Worm (Caenorhabditis elegans) whole organism, L3 larva: ENCODE data around the gene F53F1.4.
"Not testable (repeated sequence)": the region's sequence is repeated elsewhere in the genome, so short reads cannot be mapped to it uniquely, and the experiment has no call there.

Experiments
- R02D3.7 ChIP-seq: fragments of 150-350 bp; optimal IDR thresholded peaks from 2 replicates; lab custom pipeline; 2014; ENCODE audit warnings: missing biosample characterization, missing genetic modification characterization
- ZK546.5 ChIP-seq: sonication (generic microtip); optimal IDR thresholded peaks from 2 replicates; lab custom pipeline; 2017; ENCODE audit warnings: missing biosample characterization, missing genetic modification characterization
- aly-2 ChIP-seq: fragments of 150-350 bp; optimal IDR thresholded peaks from 2 replicates; lab custom pipeline; 2014; ENCODE audit warnings: missing biosample characterization, missing genetic modification characterization
- ceh-16 ChIP-seq: sonication (generic microtip); optimal IDR thresholded peaks from 2 replicates; lab custom pipeline; 2017; ENCODE audit warnings: missing biosample characterization, missing genetic modification characterization
- ceh-28 ChIP-seq: fragments of 150-350 bp; optimal IDR thresholded peaks from 2 replicates; lab custom pipeline; 2014; ENCODE audit warnings: missing biosample characterization, missing genetic modification reagents, missing genetic modification characterization
- elt-1 ChIP-seq: fragments of 150-350 bp; optimal IDR thresholded peaks from 2 replicates; lab custom pipeline; 2014; ENCODE audit warnings: missing biosample characterization, missing genetic modification characterization
- elt-3 ChIP-seq, 3 experiments: fragments of 150-350 bp in 1 of 3; sonication (generic microtip) in 2 of 3; optimal IDR thresholded peaks; 2 replicates in 2 of 3; 4 replicates in 1 of 3; lab custom pipeline; 2014 to 2017; ENCODE audit warnings: missing biosample characterization in 3 of 3, missing genetic modification characterization in 3 of 3
- fkh-2 ChIP-seq: fragments of 150-350 bp; optimal IDR thresholded peaks from 2 replicates; lab custom pipeline; 2014; ENCODE audit warnings: missing biosample characterization, missing genetic modification reagents, missing genetic modification characterization
- hmg-11 ChIP-seq: sonication (generic microtip); optimal IDR thresholded peaks from 2 replicates; lab custom pipeline; 2016; ENCODE audit warnings: missing genetic modification characterization, missing compliant biosample characterization
- jun-1 ChIP-seq: fragments of 150-350 bp; optimal IDR thresholded peaks from 2 replicates; lab custom pipeline; 2014; ENCODE audit warnings: missing biosample characterization, missing genetic modification reagents, missing genetic modification characterization
- lin-15B ChIP-seq: fragments of 150-350 bp; optimal IDR thresholded peaks from 2 replicates; lab custom pipeline; 2014; ENCODE audit warnings: missing biosample characterization, missing genetic modification characterization
- mdl-1 ChIP-seq: fragments of 150-350 bp; optimal IDR thresholded peaks from 2 replicates; lab custom pipeline; 2014; ENCODE audit warnings: missing biosample characterization, missing genetic modification characterization
- mml-1 ChIP-seq: fragments of 150-350 bp; sonication (generic microtip); optimal IDR thresholded peaks from 3 replicates; lab custom pipeline; 2014; ENCODE audit warnings: missing biosample characterization, missing genetic modification characterization
- nfya-1 ChIP-seq: sonication (generic microtip); optimal IDR thresholded peaks from 2 replicates; lab custom pipeline; 2017; ENCODE audit warnings: missing genetic modification characterization, mild to moderate bottlenecking, missing compliant biosample characterization, antibody characterized with exemption, moderate library complexity; ENCODE audit not compliant: insufficient read depth
- nhr-11 ChIP-seq: fragments of 150-350 bp; optimal IDR thresholded peaks from 2 replicates; lab custom pipeline; 2014; ENCODE audit warnings: missing biosample characterization, missing genetic modification characterization
- nhr-12 ChIP-seq: fragments of 150-350 bp; optimal IDR thresholded peaks from 2 replicates; lab custom pipeline; 2014; ENCODE audit warnings: missing biosample characterization, missing genetic modification characterization
- nhr-23 ChIP-seq: fragments of 150-350 bp; optimal IDR thresholded peaks from 2 replicates; lab custom pipeline; 2014; ENCODE audit warnings: missing biosample characterization, missing genetic modification reagents, missing genetic modification characterization
- nhr-237 ChIP-seq: fragments of 150-350 bp; optimal IDR thresholded peaks from 2 replicates; lab custom pipeline; 2014; ENCODE audit warnings: missing biosample characterization, missing genetic modification characterization
- nhr-25 ChIP-seq: sonication (generic microtip); optimal IDR thresholded peaks from 2 replicates; lab custom pipeline; 2017; ENCODE audit warnings: missing biosample characterization, missing genetic modification characterization
- nhr-43 ChIP-seq: sonication (generic microtip); optimal IDR thresholded peaks from 2 replicates; lab custom pipeline; 2016; ENCODE audit warnings: mild to moderate bottlenecking, missing genetic modification characterization, missing compliant biosample characterization; ENCODE audit not compliant: poor library complexity, severe bottlenecking
- nhr-76 ChIP-seq: fragments of 150-350 bp; sonication (generic microtip); optimal IDR thresholded peaks from 5 replicates; lab custom pipeline; 2014; ENCODE audit warnings: missing biosample characterization, missing genetic modification characterization
- nhr-77 ChIP-seq: fragments of 150-350 bp; optimal IDR thresholded peaks from 2 replicates; lab custom pipeline; 2014; ENCODE audit warnings: missing biosample characterization, missing genetic modification characterization
- pqm-1 ChIP-seq: fragments of 150-350 bp; optimal IDR thresholded peaks from 2 replicates; lab custom pipeline; 2017; ENCODE audit warnings: missing biosample characterization, missing genetic modification characterization, inconsistent platforms
- sea-2 ChIP-seq: fragments of 150-350 bp; sonication (generic microtip); optimal IDR thresholded peaks from 4 replicates; lab custom pipeline; 2014; ENCODE audit warnings: missing biosample characterization, missing genetic modification reagents, missing genetic modification characterization
- snpc-4 ChIP-seq: fragments of 150-350 bp; optimal IDR thresholded peaks from 2 replicates; lab custom pipeline; 2014; ENCODE audit warnings: missing biosample characterization, missing genetic modification characterization
- tbx-2 ChIP-seq: sonication (generic microtip); optimal IDR thresholded peaks from 2 replicates; lab custom pipeline; 2016; ENCODE audit warnings: mild to moderate bottlenecking, missing genetic modification characterization, missing compliant biosample characterization
- unc-39 ChIP-seq: sonication (generic microtip); optimal IDR thresholded peaks from 4 replicates; lab custom pipeline; 2017; ENCODE audit warnings: missing biosample characterization, missing genetic modification characterization
- zag-1 ChIP-seq: fragments of 150-350 bp; optimal IDR thresholded peaks from 2 replicates; lab custom pipeline; 2014; ENCODE audit warnings: missing biosample characterization, missing genetic modification characterization

The F53F1.4 gene

ce11 chrV:13426764-13427163 is 15.9 kb downstream of the F53F1.4 start, which contains the start of gene srd-18:
Gene srd-18, minus strand, starts transcription at chrV:13426864.
- TF ChIP-seq nhr-77 (tag; lab: Kevin White, UChicago): no peak
- TF ChIP-seq zag-1 (tag; lab: Kevin White, UChicago): no peak
- TF ChIP-seq nhr-12: no peak
- TF ChIP-seq nhr-23 (tag; lab: Kevin White, UChicago): no peak
- TF ChIP-seq jun-1 (tag; lab: Kevin White, UChicago): no peak
- TF ChIP-seq mml-1 (tag; lab: Kevin White, UChicago): no peak
- no peak for TF ChIP-seq lin-15B
- no peak for TF ChIP-seq nhr-25 (tag; lab: Kevin White, UChicago)
- TF ChIP-seq mdl-1: no peak
- no peak for TF ChIP-seq fkh-2 (tag; lab: Kevin White, UChicago)

- TF ChIP-seq ZK546.5 (tag; lab: Kevin White, UChicago): no peak
Observed at ce11 chrV:13427378-13427777, 16.5 kb downstream of the F53F1.4 start.

- TF ChIP-seq snpc-4 (tag; lab: Kevin White, UChicago) (no peak), lin-15B (no peak), hmg-11 (no peak), fkh-2 (tag; lab: Kevin White, UChicago) (no peak), nhr-11 (tag; lab: Kevin White, UChicago) (no peak)
- TF ChIP-seq, all 47 proteins: peak for 0
Observed at ce11 chrV:13428660-13429059, 17.8 kb downstream of the F53F1.4 start, which contains the start of gene srd-19. Gene srd-19, minus strand, starts transcription at chrV:13428760.

ce11 chrV:13432364-13432763 is 21.5 kb downstream of the F53F1.4 start, which contains the start of gene srd-17:
Gene srd-17, minus strand, starts transcription at chrV:13432714.
- no peak for TF ChIP-seq R02D3.7 (tag; lab: Kevin White, UChicago)
- TF ChIP-seq nhr-237: no peak
- TF ChIP-seq nhr-43 (tag; lab: Kevin White, UChicago): no peak
- no peak for TF ChIP-seq ceh-16 (tag; lab: Kevin White, UChicago)

ce11 chrV:13437473-13438074 is 26.7 kb downstream of the F53F1.4 start, which contains the start of gene mes-4:
Gene mes-4, minus strand, starts transcription at chrV:13437545.
- TF ChIP-seq nfya-1: peak; percentile 91
- peak; percentile 38 for TF ChIP-seq lin-15B
- TF ChIP-seq sea-2 (GFP tag; lab: Kevin White, UChicago): no peak

ce11 chrV:13441661-13442060 is 30.8 kb downstream of the F53F1.4 start, which contains the start of gene col-162:
Gene col-162, plus strand, starts transcription at chrV:13441961.
- no peak for TF ChIP-seq tbx-2 (tag; lab: Kevin White, UChicago)
- no peak for TF ChIP-seq fkh-2 (tag; lab: Kevin White, UChicago)
- TF ChIP-seq, all 47 proteins: peak for 0

- TF ChIP-seq elt-1 (tag; lab: Kevin White, UChicago) (no peak), nhr-77 (tag; lab: Kevin White, UChicago) (no peak), nhr-237 (no peak), elt-3 (tag; optimal IDR thresholded peaks at IDR 0.05; lab: Kevin White, UChicago) (no peak), ceh-28 (tag; lab: Kevin White, UChicago) (no peak), nhr-25 (tag; lab: Kevin White, UChicago) (no peak), unc-39 (no peak), pqm-1 (tag; lab: Kevin White, UChicago) (no peak), aly-2 (tag; lab: Kevin White, UChicago) (no peak)
Observed at ce11 chrV:13442819-13443218, 31.9 kb downstream of the F53F1.4 start.

- not testable (repeated sequence) for TF ChIP-seq snpc-4 (tag; lab: Kevin White, UChicago); nhr-77 (tag; lab: Kevin White, UChicago); nhr-76
Observed at ce11 chrV:13443535-13443934, 32.7 kb downstream of the F53F1.4 start, which contains the start of gene Y2H9A.6. Gene Y2H9A.6, plus strand, starts transcription at chrV:13443835.
